Worm (Caenorhabditis elegans): ENCODE measurements around the gene srt-12.

The srt-12 gene

DNA sequence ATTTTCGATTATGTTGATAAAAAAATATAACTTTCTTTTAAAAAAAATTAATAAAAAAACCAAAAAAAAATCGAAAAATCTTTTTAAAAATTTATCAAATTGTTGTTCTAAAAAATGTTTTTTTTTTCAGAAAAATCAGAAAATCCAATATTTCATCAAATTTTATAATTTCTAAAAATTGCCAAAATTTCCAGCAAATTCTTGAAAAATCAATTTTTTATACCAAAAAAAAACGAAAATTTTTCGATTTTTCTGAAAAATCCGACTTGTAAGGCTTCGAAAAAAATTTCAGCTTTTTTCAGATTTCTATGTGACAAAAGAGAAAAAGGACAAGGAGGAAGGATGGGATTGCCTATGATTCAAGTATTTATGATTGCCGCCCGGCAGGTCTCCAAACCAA lies 37.9 kb downstream of the srt-12 start, which contains the start of gene H43I07.1:
Gene H43I07.1, plus strand, starts transcription at position 301 of the 400 bp plus-strand sequence.
- TF ChIP-seq tab-1 (GFP tag; IDR thresholded peaks at IDR 0.05) (no peak), cog-1 (tag; optimal IDR thresholded peaks at IDR 0.05) (no peak), ztf-29 (GFP tag; IDR thresholded peaks at IDR 0.05) (no peak), med-1 (GFP tag; optimal IDR thresholded peaks at IDR 0.05; ENCODE audit: insufficient read depth) (no peak), klf-2 (GFP tag; conservative IDR thresholded peaks at IDR 0.05) (no peak), ztf-23 (GFP tag; IDR thresholded peaks at IDR 0.05) (no peak), T22C8.4 (GFP tag; IDR thresholded peaks at IDR 0.05) (no peak), flt-1 (GFP tag; IDR thresholded peaks at IDR 0.05) (no peak), ref-1 (GFP tag; conservative IDR thresholded peaks at IDR 0.05) (no peak)

ce11 chrV:4199185-4199584 lies 43.1 kb downstream of the srt-12 start, which contains the start of gene rpac-40:
Gene rpac-40 (plus strand): TSS chrV:4199485.
- TF ChIP-seq med-1 (GFP tag; optimal IDR thresholded peaks at IDR 0.05; ENCODE audit: insufficient read depth) (no peak), ztf-29 (GFP tag; IDR thresholded peaks at IDR 0.05) (no peak), T22C8.4 (GFP tag; IDR thresholded peaks at IDR 0.05) (no peak), ref-1 (GFP tag; conservative IDR thresholded peaks at IDR 0.05) (no peak), flt-1 (GFP tag; IDR thresholded peaks at IDR 0.05) (no peak), cog-1 (tag; optimal IDR thresholded peaks at IDR 0.05) (no peak), klf-2 (GFP tag; conservative IDR thresholded peaks at IDR 0.05) (no peak), ztf-23 (GFP tag; IDR thresholded peaks at IDR 0.05) (no peak), tab-1 (GFP tag; IDR thresholded peaks at IDR 0.05) (no peak)

ce11 chrV:4195283-4195682 lies 47.0 kb downstream of the srt-12 start, which contains the start of gene algn-5:
Gene algn-5 (plus strand): TSS chrV:4195577.
- TF ChIP-seq T22C8.4 (GFP tag; IDR thresholded peaks at IDR 0.05) (no peak), flt-1 (GFP tag; IDR thresholded peaks at IDR 0.05) (no peak), ref-1 (GFP tag; conservative IDR thresholded peaks at IDR 0.05) (no peak), cog-1 (tag; optimal IDR thresholded peaks at IDR 0.05) (no peak), med-1 (GFP tag; optimal IDR thresholded peaks at IDR 0.05; ENCODE audit: insufficient read depth) (no peak), tab-1 (GFP tag; IDR thresholded peaks at IDR 0.05) (no peak), klf-2 (GFP tag; conservative IDR thresholded peaks at IDR 0.05) (no peak), ztf-29 (GFP tag; IDR thresholded peaks at IDR 0.05) (no peak), ztf-23 (GFP tag; IDR thresholded peaks at IDR 0.05) (no peak)

- peak; percentile 83 for TF ChIP-seq ztf-23 (GFP tag; IDR thresholded peaks at IDR 0.05)
- TF ChIP-seq klf-2 (GFP tag; conservative IDR thresholded peaks at IDR 0.05) = 0 out of 2 replicates have a peak, but pooled peaks have one; percentile 62
- TF ChIP-seq med-1 (GFP tag; optimal IDR thresholded peaks at IDR 0.05; ENCODE audit: insufficient read depth) = peak; percentile 28
- TF ChIP-seq flt-1 (GFP tag; IDR thresholded peaks at IDR 0.05) = peak; percentile 79
- peak; percentile 73 for TF ChIP-seq tab-1 (GFP tag; IDR thresholded peaks at IDR 0.05)
- TF ChIP-seq ztf-29 (GFP tag; IDR thresholded peaks at IDR 0.05) = 0 out of 2 replicates have a peak, but pooled peaks have one; percentile 13
- peak; percentile 81 for TF ChIP-seq cog-1 (tag; optimal IDR thresholded peaks at IDR 0.05)
- TF ChIP-seq T22C8.4 (GFP tag; IDR thresholded peaks at IDR 0.05) = peak; percentile 94
- no peak for TF ChIP-seq ref-1 (GFP tag; conservative IDR thresholded peaks at IDR 0.05)
Observed at ce11 chrV:4194587-4195211, 47.6 kb downstream of the srt-12 start, which contains the start of gene Y45G5AM.9. Gene Y45G5AM.9 (minus strand): TSS chrV:4194637.

DNA sequence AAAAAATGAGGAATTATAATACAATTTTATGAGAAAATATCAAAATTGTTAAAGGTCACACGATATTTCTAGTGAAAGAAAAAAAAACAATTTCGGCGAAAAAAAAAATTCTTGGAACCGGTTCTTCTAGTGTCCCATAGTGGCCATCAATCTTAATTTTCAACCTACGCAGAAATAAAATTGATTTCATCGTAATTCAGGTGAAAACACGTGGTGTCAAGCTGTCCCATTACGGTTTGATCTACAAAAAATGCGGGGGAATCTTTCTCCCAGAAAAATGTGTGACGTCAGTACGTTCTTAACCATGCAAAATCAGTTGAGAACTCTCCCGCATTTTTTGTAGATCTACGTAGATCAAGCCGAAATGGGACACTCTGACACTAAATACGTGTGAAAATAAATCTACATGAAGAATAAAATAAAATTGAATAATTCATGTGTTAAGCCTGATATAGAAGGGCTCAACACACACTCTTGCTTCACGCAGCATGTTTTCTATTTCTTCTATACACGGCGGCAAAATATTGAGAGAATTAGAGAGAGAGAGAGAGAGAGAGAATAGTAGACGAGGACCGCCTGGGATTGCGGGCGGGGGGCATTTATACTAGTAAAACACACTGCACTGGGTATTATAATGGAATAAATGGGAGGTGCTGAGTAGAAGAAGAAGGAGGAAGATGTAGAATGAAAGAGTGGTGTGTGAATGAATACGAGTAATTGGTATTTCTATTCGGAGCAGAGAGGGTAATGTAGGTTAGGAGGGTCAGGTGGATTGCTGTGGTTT lies 49.5 kb downstream of the srt-12 start:
- TF ChIP-seq tab-1 (GFP tag; IDR thresholded peaks at IDR 0.05) (no peak), cog-1 (tag; optimal IDR thresholded peaks at IDR 0.05) (peak; percentile 27)

Data from whole organism, midembryonic.